Fruit fly (Drosophila melanogaster) whole organism, embryonic: ENCODE results near the gene armi.

Experiments
- BtbVII ChIP-seq: fragments of 200-800 bp; sonication (Bioruptor generic); optimal IDR thresholded peaks from 3 replicates; lab custom pipeline; 2017; ENCODE audit warnings: missing biosample characterization, mild to moderate bottlenecking, missing genetic modification characterization
- CG10209 ChIP-seq: fragments of 200-800 bp; sonication (Bioruptor generic); optimal IDR thresholded peaks from 3 replicates; lab custom pipeline; 2017; ENCODE audit warnings: missing biosample characterization, mild to moderate bottlenecking, missing genetic modification characterization, missing genetic modification reagents
- CG13624 ChIP-seq: fragments of 200-800 bp; sonication (Bioruptor generic); optimal IDR thresholded peaks from 2 replicates; lab custom pipeline; 2016; ENCODE audit warnings: missing biosample characterization, missing genetic modification characterization
- CG1529 ChIP-seq: fragments of 200-800 bp; sonication (Bioruptor generic); optimal IDR thresholded peaks from 3 replicates; lab custom pipeline; 2018; ENCODE audit warnings: missing biosample characterization, missing genetic modification characterization
- CG17186 ChIP-seq: fragments of 200-800 bp; sonication (Bioruptor generic); optimal IDR thresholded peaks from 3 replicates; lab custom pipeline; 2017; ENCODE audit warnings: missing biosample characterization, missing genetic modification reagents, missing genetic modification characterization
- CG18599 ChIP-seq: fragments of 200-800 bp; sonication (Bioruptor generic); optimal IDR thresholded peaks from 3 replicates; lab custom pipeline; 2017; ENCODE audit warnings: missing biosample characterization, missing genetic modification characterization, mild to moderate bottlenecking, moderate library complexity, missing genetic modification reagents
- CG2202 ChIP-seq: fragments of 200-800 bp; sonication (Bioruptor generic); optimal IDR thresholded peaks from 2 replicates; lab custom pipeline; 2018; ENCODE audit warnings: missing biosample characterization, mild to moderate bottlenecking, missing genetic modification characterization
- CG32772 ChIP-seq: fragments of 200-800 bp; sonication (Bioruptor generic); IDR thresholded peaks from 2 replicates; pipeline ENCODE4 v1.3.6; 2022; ENCODE audit warnings: missing biosample characterization, missing genetic modification characterization
- CG42726 ChIP-seq: fragments of 200-800 bp; sonication (Bioruptor generic); IDR thresholded peaks from 2 replicates; pipeline ENCODE4 v1.3.6; 2022; ENCODE audit warnings: missing biosample characterization, missing genetic modification characterization; ENCODE audit not compliant: partially characterized antibody
- CG5180 ChIP-seq: fragments of 200-800 bp; sonication (Bioruptor generic); optimal IDR thresholded peaks from 3 replicates; lab custom pipeline; 2017; ENCODE audit warnings: missing biosample characterization, missing genetic modification characterization, mild to moderate bottlenecking, moderate library complexity, missing genetic modification reagents
- CG5953 ChIP-seq: fragments of 200-800 bp; sonication (Bioruptor generic); IDR thresholded peaks from 2 replicates; pipeline ENCODE4 v1.3.6; 2022; ENCODE audit warnings: missing biosample characterization, missing genetic modification characterization
- Doc2 ChIP-seq: fragments of 200-800 bp; sonication (Bioruptor generic); IDR thresholded peaks from 2 replicates; pipeline ENCODE4 v1.3.6; 2022; ENCODE audit warnings: missing biosample characterization, missing genetic modification characterization
- E2f2 ChIP-seq: fragments of 200-800 bp; sonication (Bioruptor generic); IDR thresholded peaks from 2 replicates; pipeline ENCODE4 v1.3.6; 2022; ENCODE audit warnings: missing biosample characterization, missing genetic modification characterization
- ERR ChIP-seq: fragments of 200-800 bp; sonication (Bioruptor generic); optimal IDR thresholded peaks from 2 replicates; lab custom pipeline; 2016; ENCODE audit warnings: missing biosample characterization, missing genetic modification characterization
- Hand ChIP-seq: fragments of 200-800 bp; sonication (Bioruptor generic); optimal IDR thresholded peaks from 2 replicates; lab custom pipeline; 2017; ENCODE audit warnings: mild to moderate bottlenecking, missing biosample characterization, missing genetic modification reagents, missing genetic modification characterization
- Hey ChIP-seq: fragments of 200-800 bp; sonication (Bioruptor generic); optimal IDR thresholded peaks from 3 replicates; lab custom pipeline; 2018; ENCODE audit warnings: missing biosample characterization, mild to moderate bottlenecking, missing genetic modification characterization
- Hr51 ChIP-seq, 2 experiments: fragments of 200-800 bp; sonication (Bioruptor generic); optimal IDR thresholded peaks; 2 replicates in 1 of 2; 3 replicates in 1 of 2; lab custom pipeline; 2016 to 2018; ENCODE audit warnings: missing biosample characterization in 2 of 2, missing genetic modification characterization in 2 of 2, mild to moderate bottlenecking in 1 of 2, moderate library complexity in 1 of 2
- Max ChIP-seq: fragments of 200-800 bp; sonication (Bioruptor generic); optimal IDR thresholded peaks from 2 replicates; lab custom pipeline; 2016; ENCODE audit warnings: missing biosample characterization, mild to moderate bottlenecking, missing genetic modification characterization
- Ptx1 ChIP-seq: fragments of 200-800 bp; sonication (Bioruptor generic); IDR thresholded peaks from 2 replicates; pipeline ENCODE4 v1.3.6; 2022; ENCODE audit warnings: missing biosample characterization, missing genetic modification characterization
- ab ChIP-seq: fragments of 200-800 bp; sonication (Bioruptor generic); optimal IDR thresholded peaks from 2 replicates; lab custom pipeline; 2016; ENCODE audit warnings: missing biosample characterization, missing genetic modification characterization
- az2 ChIP-seq: fragments of 200-800 bp; sonication (Bioruptor generic); optimal IDR thresholded peaks from 3 replicates; lab custom pipeline; 2016; ENCODE audit warnings: missing biosample characterization, missing genetic modification characterization
- chinmo ChIP-seq: fragments of 200-800 bp; sonication (Bioruptor generic); IDR thresholded peaks from 4 replicates; pipeline ENCODE4 v1.3.6; 2022; ENCODE audit warnings: missing biosample characterization, missing genetic modification characterization; ENCODE audit not compliant: partially characterized antibody
- crol ChIP-seq: fragments of 200-800 bp; sonication (Bioruptor generic); IDR thresholded peaks from 2 replicates; pipeline ENCODE4 v1.3.6; 2022; ENCODE audit warnings: missing biosample characterization, missing genetic modification characterization
- cwo ChIP-seq: fragments of 200-800 bp; sonication (Bioruptor generic); optimal IDR thresholded peaks from 3 replicates; lab custom pipeline; 2017; ENCODE audit warnings: missing biosample characterization, missing genetic modification characterization, mild to moderate bottlenecking, moderate library complexity, missing genetic modification reagents
- ems ChIP-seq: fragments of 200-800 bp; sonication (Bioruptor generic); optimal IDR thresholded peaks from 3 replicates; lab custom pipeline; 2016; ENCODE audit warnings: missing biosample characterization, missing genetic modification characterization
- exex ChIP-seq: fragments of 200-800 bp; sonication (Bioruptor generic); optimal IDR thresholded peaks from 4 replicates; lab custom pipeline; 2018; ENCODE audit warnings: missing biosample characterization, mild to moderate bottlenecking, missing genetic modification characterization, moderate library complexity
- fd102C ChIP-seq: fragments of 200-800 bp; sonication (Bioruptor generic); optimal IDR thresholded peaks from 2 replicates; lab custom pipeline; 2018; ENCODE audit warnings: missing biosample characterization, mild to moderate bottlenecking, missing genetic modification characterization, moderate library complexity
- ftz-f1 ChIP-seq: fragments of 200-800 bp; sonication (Bioruptor generic); optimal IDR thresholded peaks from 2 replicates; lab custom pipeline; 2016; ENCODE audit warnings: missing biosample characterization, missing genetic modification characterization
- grn ChIP-seq: fragments of 200-800 bp; sonication (Bioruptor generic); optimal IDR thresholded peaks from 3 replicates; lab custom pipeline; 2017; ENCODE audit warnings: missing biosample characterization, missing genetic modification characterization
- gro ChIP-seq: fragments of 200-800 bp; sonication (Bioruptor generic); optimal IDR thresholded peaks from 2 replicates; lab custom pipeline; 2016; ENCODE audit warnings: missing biosample characterization, missing genetic modification characterization
- hb ChIP-seq: fragments of 200-800 bp; sonication (Bioruptor generic); IDR thresholded peaks from 3 replicates; pipeline ENCODE4 v1.3.6; 2022; ENCODE audit warnings: missing biosample characterization, missing genetic modification characterization; ENCODE audit not compliant: partially characterized antibody
- ken ChIP-seq: fragments of 200-800 bp; sonication (Bioruptor generic); IDR thresholded peaks from 3 replicates; pipeline ENCODE4 v1.3.6; 2022; ENCODE audit warnings: missing biosample characterization, missing genetic modification characterization
- lab ChIP-seq: fragments of 200-800 bp; sonication (Bioruptor generic); optimal IDR thresholded peaks from 3 replicates; lab custom pipeline; 2017; ENCODE audit warnings: missing biosample characterization, missing genetic modification characterization, mild to moderate bottlenecking, moderate library complexity, missing genetic modification reagents
- mirr ChIP-seq: fragments of 200-800 bp; sonication (Bioruptor generic); optimal IDR thresholded peaks from 3 replicates; lab custom pipeline; 2018; ENCODE audit warnings: missing biosample characterization, mild to moderate bottlenecking, missing genetic modification characterization
- onecut ChIP-seq: fragments of 200-800 bp; sonication (Bioruptor generic); IDR thresholded peaks from 2 replicates; pipeline ENCODE4 v1.3.6; 2022; ENCODE audit warnings: missing biosample characterization, missing genetic modification characterization
- pita ChIP-seq: fragments of 200-800 bp; sonication (Bioruptor generic); optimal IDR thresholded peaks from 2 replicates; lab custom pipeline; 2017; ENCODE audit warnings: missing biosample characterization, mild to moderate bottlenecking, missing genetic modification characterization
- sug ChIP-seq: fragments of 200-800 bp; optimal IDR thresholded peaks from 2 replicates; lab custom pipeline; 2019; ENCODE audit warnings: missing biosample characterization, mild to moderate bottlenecking, missing genetic modification characterization, moderate library complexity
- vvl ChIP-seq: fragments of 200-800 bp; sonication (Bioruptor generic); IDR thresholded peaks from 2 replicates; pipeline ENCODE4 v1.3.6; 2022; ENCODE audit warnings: missing biosample characterization, missing genetic modification characterization
- z ChIP-seq: fragments of 200-800 bp; sonication (Bioruptor generic); IDR thresholded peaks from 3 replicates; pipeline ENCODE4 v1.3.6; 2022; ENCODE audit warnings: missing biosample characterization, missing genetic modification characterization

armi gene

DNA sequence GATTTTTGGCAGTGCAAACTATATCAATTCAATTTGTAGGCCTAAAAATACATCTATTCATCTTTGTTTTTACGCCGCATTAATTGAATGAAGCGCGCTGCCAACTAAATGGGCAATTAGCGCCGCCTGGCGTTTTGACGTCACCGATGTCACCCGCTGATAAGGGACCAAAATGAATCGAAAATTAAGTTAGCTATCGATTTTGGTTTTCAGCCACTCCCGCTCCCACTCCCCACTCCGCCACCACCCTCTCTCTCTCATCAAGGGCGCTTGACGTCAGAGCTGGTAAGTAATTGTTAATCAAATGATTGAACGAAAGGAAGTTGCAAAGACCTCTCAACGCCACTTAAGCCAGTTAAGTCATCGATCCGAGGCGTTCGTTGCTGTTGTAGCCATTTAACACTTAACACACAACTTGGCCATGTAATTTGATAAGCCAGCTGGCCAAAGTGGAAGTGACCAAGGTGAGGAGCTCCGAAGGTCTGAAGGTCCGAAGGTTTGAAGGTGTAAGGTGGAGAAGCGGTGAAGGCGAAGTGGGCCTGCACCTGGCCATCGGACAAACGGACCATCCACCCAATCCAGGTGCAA, 30.0 kb upstream of the armi start:
- TF ChIP-seq CG5953 (GFP tag; lab: Robert Waterston, UW) (no peak), CG5180 (GFP tag; lab: Kevin White, UChicago) (peak; percentile 33), ems (GFP tag; lab: Kevin White, UChicago) (no peak), crol (GFP tag; lab: Robert Waterston, UW) (peak; percentile 50), sug (tag; lab: Kevin White, UChicago) (peak; percentile 37), gro (GFP tag; lab: Kevin White, UChicago) (peak; percentile 20), Hand (GFP tag; lab: Kevin White, UChicago) (no peak), Doc2 (GFP tag; lab: Robert Waterston, UW) (no peak), fd102C (GFP tag; lab: Kevin White, UChicago) (no peak), vvl (0 out of 2 replicates have a peak, but pooled peaks have one; percentile 6), mirr (peak; percentile 59), CG32772 (GFP tag; lab: Robert Waterston, UW) (no peak), onecut (GFP tag; lab: Robert Waterston, UW) (peak; percentile 53), z (GFP tag; lab: Robert Waterston, UW) (0 out of 3 replicates have a peak, but pooled peaks have one; percentile 14), Hr51 (GFP tag; optimal IDR thresholded peaks at IDR 0.05; lab: Kevin White, UChicago) (no peak), exex (tag; lab: Kevin White, UChicago) (peak; percentile 84), CG18599 (peak; percentile 38), BtbVII (peak; percentile 70), CG13624 (GFP tag; lab: Kevin White, UChicago) (no peak), E2f2 (no peak), CG17186 (no peak), pita (no peak), CG2202 (tag; lab: Kevin White, UChicago) (no peak), grn (GFP tag; lab: Kevin White, UChicago) (peak; percentile 19), ftz-f1 (GFP tag; lab: Kevin White, UChicago) (peak; percentile 66), CG1529 (no peak), ERR (GFP tag; lab: Kevin White, UChicago) (no peak), cwo (GFP tag; lab: Kevin White, UChicago) (no peak), Max (no peak), hb (GFP tag; lab: Robert Waterston, UW) (no peak), ab (GFP tag; lab: Kevin White, UChicago) (no peak), CG10209 (GFP tag; lab: Kevin White, UChicago) (no peak), chinmo (GFP tag; lab: Robert Waterston, UW) (0 out of 4 replicates have a peak, but pooled peaks have one; percentile 19), az2 (GFP tag; lab: Kevin White, UChicago) (no peak), CG42726 (GFP tag; lab: Robert Waterston, UW) (no peak), Hey (tag; lab: Kevin White, UChicago) (peak; percentile 29), lab (GFP tag; lab: Kevin White, UChicago) (peak; percentile 92), Ptx1 (GFP tag; lab: Robert Waterston, UW) (0 out of 2 replicates have a peak, but pooled peaks have one; percentile 7), ken (no peak)
